Fruit fly (Drosophila melanogaster) whole organism, embryonic: ENCODE data around the gene CG4074.

Experiments used
- Atf3 ChIP-seq: fragments of 200-800 bp; sonication (Bioruptor generic); optimal IDR thresholded peaks from 3 replicates; lab custom pipeline; 2016; ENCODE audit warnings: missing biosample characterization, missing genetic modification characterization
- BEAF-32 ChIP-seq: fragments of 200-800 bp; sonication (Bioruptor generic); optimal IDR thresholded peaks from 3 replicates; lab custom pipeline; 2017; ENCODE audit warnings: missing biosample characterization, missing genetic modification characterization, mild to moderate bottlenecking, moderate library complexity, missing genetic modification reagents
- Bdp1 ChIP-seq: fragments of 200-800 bp; sonication (Bioruptor generic); optimal IDR thresholded peaks from 3 replicates; lab custom pipeline; 2016; ENCODE audit warnings: missing biosample characterization, missing genetic modification characterization
- CG10267 ChIP-seq: fragments of 200-800 bp; sonication (Bioruptor generic); optimal IDR thresholded peaks from 2 replicates; lab custom pipeline; 2018; ENCODE audit warnings: missing biosample characterization, mild to moderate bottlenecking, missing genetic modification characterization, moderate library complexity
- CG10979 ChIP-seq: fragments of 200-800 bp; sonication (Bioruptor generic); optimal IDR thresholded peaks from 2 replicates; lab custom pipeline; 2018; ENCODE audit warnings: missing biosample characterization, mild to moderate bottlenecking, missing genetic modification characterization, moderate library complexity
- CG11560 ChIP-seq: fragments of 200-800 bp; sonication (Bioruptor generic); IDR thresholded peaks from 3 replicates; pipeline ENCODE4 v1.3.6; 2022; ENCODE audit warnings: missing biosample characterization, missing genetic modification characterization
- CG12071 ChIP-seq: fragments of 200-800 bp; sonication (Bioruptor generic); optimal IDR thresholded peaks from 3 replicates; lab custom pipeline; 2018; ENCODE audit warnings: missing biosample characterization, mild to moderate bottlenecking, missing genetic modification characterization
- CG13775 ChIP-seq: fragments of 200-800 bp; sonication (Bioruptor generic); optimal IDR thresholded peaks from 3 replicates; lab custom pipeline; 2017; ENCODE audit warnings: missing biosample characterization, mild to moderate bottlenecking, missing genetic modification characterization
- CG15601 ChIP-seq: fragments of 200-800 bp; sonication (Bioruptor generic); optimal IDR thresholded peaks from 3 replicates; lab custom pipeline; 2019; ENCODE audit warnings: missing biosample characterization, mild to moderate bottlenecking, missing genetic modification characterization, moderate library complexity
- CG15696 ChIP-seq: fragments of 200-800 bp; sonication (Bioruptor generic); optimal IDR thresholded peaks from 2 replicates; lab custom pipeline; 2019; ENCODE audit warnings: missing biosample characterization, mild to moderate bottlenecking, missing genetic modification characterization, moderate library complexity
- CG1603 ChIP-seq: fragments of 200-800 bp; sonication (Bioruptor generic); optimal IDR thresholded peaks from 2 replicates; lab custom pipeline; 2019; ENCODE audit warnings: missing biosample characterization, mild to moderate bottlenecking, missing genetic modification characterization, moderate library complexity
- CG1647 ChIP-seq: fragments of 200-800 bp; sonication (Bioruptor generic); optimal IDR thresholded peaks from 3 replicates; lab custom pipeline; 2016; ENCODE audit warnings: missing biosample characterization, missing genetic modification characterization
- CG17829 ChIP-seq: fragments of 200-800 bp; optimal IDR thresholded peaks from 2 replicates; lab custom pipeline; 2019; ENCODE audit warnings: missing biosample characterization, mild to moderate bottlenecking, missing genetic modification characterization, moderate library complexity
- CG2129 ChIP-seq: fragments of 200-800 bp; sonication (Bioruptor generic); IDR thresholded peaks from 2 replicates; pipeline ENCODE4 v1.3.6; 2022; ENCODE audit warnings: missing biosample characterization, missing genetic modification characterization; ENCODE audit not compliant: partially characterized antibody
- CG3065 ChIP-seq: fragments of 200-800 bp; sonication (Bioruptor generic); optimal IDR thresholded peaks from 2 replicates; lab custom pipeline; 2016; ENCODE audit warnings: missing biosample characterization, missing genetic modification characterization
- CG34376 ChIP-seq: fragments of 200-800 bp; sonication (Bioruptor generic); optimal IDR thresholded peaks from 2 replicates; lab custom pipeline; 2018; ENCODE audit warnings: missing biosample characterization, mild to moderate bottlenecking, missing genetic modification characterization
- CG3847 ChIP-seq: fragments of 200-800 bp; sonication (Bioruptor generic); IDR thresholded peaks from 2 replicates; pipeline ENCODE4 v1.3.6; 2022; ENCODE audit warnings: missing biosample characterization, missing genetic modification characterization
- CG3995 ChIP-seq: fragments of 200-800 bp; sonication (Bioruptor generic); optimal IDR thresholded peaks from 3 replicates; lab custom pipeline; 2016; ENCODE audit warnings: missing biosample characterization, missing genetic modification characterization
- CG7928 ChIP-seq: fragments of 200-800 bp; sonication (Bioruptor generic); optimal IDR thresholded peaks from 2 replicates; lab custom pipeline; 2017; ENCODE audit warnings: missing biosample characterization, mild to moderate bottlenecking, missing genetic modification characterization
- D19A ChIP-seq: fragments of 200-800 bp; optimal IDR thresholded peaks from 3 replicates; lab custom pipeline; 2019; ENCODE audit warnings: missing biosample characterization, mild to moderate bottlenecking, missing genetic modification characterization, moderate library complexity
- Dbx ChIP-seq: fragments of 200-800 bp; sonication (Bioruptor generic); IDR thresholded peaks from 3 replicates; pipeline ENCODE4 v1.3.6; 2022; ENCODE audit warnings: missing biosample characterization, missing genetic modification characterization
- Elba2 ChIP-seq: fragments of 200-800 bp; sonication (Bioruptor generic); optimal IDR thresholded peaks from 3 replicates; lab custom pipeline; 2016; ENCODE audit warnings: missing biosample characterization, missing genetic modification characterization
- Ets65A ChIP-seq: fragments of 200-800 bp; sonication (Bioruptor generic); peaks from one replicate; lab custom pipeline; 2016; ENCODE audit warnings: missing biosample characterization, missing genetic modification characterization
- HHEX ChIP-seq: fragments of 200-800 bp; sonication (Bioruptor generic); optimal IDR thresholded peaks from 3 replicates; lab custom pipeline; 2017; ENCODE audit warnings: missing biosample characterization, mild to moderate bottlenecking, missing genetic modification characterization, missing genetic modification reagents
- HmgD ChIP-seq: fragments of 200-800 bp; sonication (Bioruptor generic); optimal IDR thresholded peaks from 3 replicates; lab custom pipeline; 2016; ENCODE audit warnings: missing biosample characterization, missing genetic modification characterization
- Mes4 ChIP-seq: fragments of 200-800 bp; sonication (Bioruptor generic); optimal IDR thresholded peaks from 2 replicates; lab custom pipeline; 2016; ENCODE audit warnings: missing biosample characterization, missing genetic modification characterization
- Nf-YA ChIP-seq: fragments of 200-800 bp; sonication (Bioruptor generic); IDR thresholded peaks from 2 replicates; pipeline ENCODE4 v1.3.6; 2022; ENCODE audit warnings: missing biosample characterization, missing genetic modification characterization
- Oli ChIP-seq: fragments of 200-800 bp; sonication (Bioruptor generic); optimal IDR thresholded peaks from 2 replicates; lab custom pipeline; 2018; ENCODE audit warnings: missing biosample characterization, mild to moderate bottlenecking, missing genetic modification characterization, moderate library complexity
- Ravus ChIP-seq: fragments of 200-800 bp; sonication (Bioruptor generic); IDR thresholded peaks from 2 replicates; pipeline ENCODE4 v1.3.6; 2022; ENCODE audit warnings: missing biosample characterization, missing genetic modification characterization
- Rfx ChIP-seq: fragments of 200-800 bp; sonication (Bioruptor generic); IDR thresholded peaks from 2 replicates; pipeline ENCODE4 v1.3.6; 2022; ENCODE audit warnings: missing biosample characterization, missing genetic modification characterization
- Scr ChIP-seq: fragments of 200-800 bp; sonication (Bioruptor generic); IDR thresholded peaks from 2 replicates; pipeline ENCODE4 v1.3.6; 2022; ENCODE audit warnings: missing biosample characterization, missing genetic modification characterization; ENCODE audit not compliant: partially characterized antibody
- ac ChIP-seq: fragments of 200-800 bp; sonication (Bioruptor generic); optimal IDR thresholded peaks from 3 replicates; lab custom pipeline; 2017; ENCODE audit warnings: missing biosample characterization, mild to moderate bottlenecking, missing genetic modification characterization
- bcd ChIP-seq: fragments of 200-800 bp; sonication (Bioruptor generic); optimal IDR thresholded peaks from 2 replicates; lab custom pipeline; 2017; ENCODE audit warnings: missing biosample characterization, mild to moderate bottlenecking, missing genetic modification characterization
- bigmax ChIP-seq: fragments of 200-800 bp; sonication (Bioruptor generic); optimal IDR thresholded peaks from 2 replicates; lab custom pipeline; 2018; ENCODE audit warnings: missing biosample characterization, mild to moderate bottlenecking, missing genetic modification characterization
- br ChIP-seq: fragments of >200 bp; optimal IDR thresholded peaks from 2 replicates; lab custom pipeline; 2017
- chif ChIP-seq, 2 experiments: fragments of 200-800 bp; sonication (Bioruptor generic); optimal IDR thresholded peaks; 3 replicates each; lab custom pipeline; 2016; ENCODE audit warnings: missing biosample characterization in 2 of 2, missing genetic modification characterization in 2 of 2
- dmrt11E ChIP-seq: fragments of 200-800 bp; sonication (Bioruptor generic); optimal IDR thresholded peaks from 3 replicates; lab custom pipeline; 2018; ENCODE audit warnings: missing biosample characterization, mild to moderate bottlenecking, missing genetic modification characterization, moderate library complexity
- dysf ChIP-seq: fragments of 200-800 bp; sonication (Bioruptor generic); IDR thresholded peaks from 3 replicates; pipeline ENCODE4 v1.3.6; 2022; ENCODE audit warnings: missing biosample characterization, missing genetic modification characterization
- fu2 ChIP-seq: fragments of 200-800 bp; sonication (Bioruptor generic); optimal IDR thresholded peaks from 2 replicates; lab custom pipeline; 2016; ENCODE audit warnings: missing biosample characterization, missing genetic modification characterization
- gsb ChIP-seq: fragments of 200-800 bp; sonication (Bioruptor generic); IDR thresholded peaks from 2 replicates; pipeline ENCODE4 v1.3.6; 2022; ENCODE audit warnings: missing biosample characterization, missing genetic modification characterization
- lab ChIP-seq: fragments of 200-800 bp; sonication (Bioruptor generic); optimal IDR thresholded peaks from 3 replicates; lab custom pipeline; 2017; ENCODE audit warnings: missing biosample characterization, missing genetic modification characterization, mild to moderate bottlenecking, moderate library complexity, missing genetic modification reagents
- nmo ChIP-seq: fragments of 200-800 bp; sonication (Bioruptor generic); optimal IDR thresholded peaks from 2 replicates; lab custom pipeline; 2018; ENCODE audit warnings: missing biosample characterization, mild to moderate bottlenecking, missing genetic modification characterization, moderate library complexity
- odd ChIP-seq: fragments of 200-800 bp; sonication (Bioruptor generic); optimal IDR thresholded peaks from 2 replicates; lab custom pipeline; 2017; ENCODE audit warnings: missing biosample characterization, mild to moderate bottlenecking, missing genetic modification characterization
- pb ChIP-seq: fragments of 200-800 bp; sonication (Bioruptor generic); optimal IDR thresholded peaks from 3 replicates; lab custom pipeline; 2016; ENCODE audit warnings: missing biosample characterization, missing genetic modification characterization
- ro ChIP-seq: fragments of 200-800 bp; sonication (Bioruptor generic); IDR thresholded peaks from 2 replicates; pipeline ENCODE4 v1.3.6; 2022; ENCODE audit warnings: missing biosample characterization, missing genetic modification characterization
- sqz ChIP-seq: fragments of 200-800 bp; sonication (Bioruptor generic); optimal IDR thresholded peaks from 3 replicates; lab custom pipeline; 2018; ENCODE audit warnings: missing biosample characterization, mild to moderate bottlenecking, missing genetic modification characterization
- tio ChIP-seq: fragments of 200-800 bp; sonication (Bioruptor generic); optimal IDR thresholded peaks from 2 replicates; lab custom pipeline; 2017; ENCODE audit warnings: missing biosample characterization, missing genetic modification characterization, inconsistent platforms
- ttk ChIP-seq: fragments of 200-800 bp; sonication (Bioruptor generic); IDR thresholded peaks from 2 replicates; pipeline ENCODE4 v2.1.2; 2022; ENCODE audit warnings: missing biosample characterization, missing genetic modification characterization
- unc-4 ChIP-seq: fragments of 200-800 bp; sonication (Bioruptor generic); IDR thresholded peaks from 2 replicates; pipeline ENCODE4 v1.3.6; 2022; ENCODE audit warnings: missing biosample characterization, missing genetic modification characterization; ENCODE audit not compliant: partially characterized antibody
- wek ChIP-seq: fragments of 200-800 bp; sonication (Bioruptor generic); optimal IDR thresholded peaks from 3 replicates; lab custom pipeline; 2018; ENCODE audit warnings: missing biosample characterization, mild to moderate bottlenecking, missing genetic modification characterization, moderate library complexity
- zen ChIP-seq: fragments of 200-800 bp; sonication (Bioruptor generic); optimal IDR thresholded peaks from 3 replicates; lab custom pipeline; 2018; ENCODE audit warnings: missing biosample characterization, mild to moderate bottlenecking, missing genetic modification characterization, moderate library complexity
- zfh2 ChIP-seq: fragments of 200-800 bp; sonication (Bioruptor generic); optimal IDR thresholded peaks from 2 replicates; lab custom pipeline; 2016; ENCODE audit warnings: missing biosample characterization, missing genetic modification characterization

CG4074 gene

DNA sequence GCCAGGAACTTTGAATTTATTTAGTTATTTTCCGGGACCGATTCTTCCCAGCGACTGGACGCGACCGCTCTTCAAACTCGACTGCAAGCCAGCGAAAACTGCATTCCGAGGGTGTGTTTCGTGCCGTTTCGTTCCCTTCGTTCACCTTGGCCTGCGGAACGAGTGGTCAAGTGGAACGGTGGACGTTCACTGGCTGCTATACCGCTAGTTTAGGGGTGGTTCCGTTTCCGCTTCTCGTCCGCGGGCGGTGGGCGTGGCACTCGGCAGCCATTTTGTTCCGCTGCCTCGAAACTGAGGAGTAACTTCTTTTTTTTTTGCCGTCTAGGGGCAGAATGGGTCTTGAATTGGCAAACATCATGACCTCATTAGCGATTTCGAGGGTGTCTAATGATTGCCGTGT lies 23.4 kb upstream of the CG4074 start, which contains the start of gene Six4 (continued):
- TF ChIP-seq Atf3 (GFP tag; lab: Kevin White, UChicago) (no peak), fu2 (GFP tag; lab: Kevin White, UChicago) (no peak), ttk (0 out of 2 replicates have a peak, but pooled peaks have one; percentile 50), CG17829 (tag; lab: Kevin White, UChicago) (peak; percentile 41), CG3995 (GFP tag; lab: Kevin White, UChicago) (no peak), CG10979 (peak; percentile 13), sqz (GFP tag; lab: Kevin White, UChicago) (peak; percentile 54), lab (GFP tag; lab: Kevin White, UChicago) (no peak), CG3847 (GFP tag; lab: Robert Waterston, UW) (no peak), odd (no peak), HHEX (GFP tag; lab: Kevin White, UChicago) (no peak), nmo (GFP tag; lab: Kevin White, UChicago) (no peak), CG1603 (tag; lab: Kevin White, UChicago) (peak; percentile 5), wek (GFP tag; lab: Kevin White, UChicago) (peak; percentile 53), CG1647 (GFP tag; lab: Kevin White, UChicago) (no peak), CG10267 (peak; percentile 12), unc-4 (GFP tag; lab: Robert Waterston, UW) (no peak), gsb (GFP tag; lab: Robert Waterston, UW) (no peak), Bdp1 (no peak), tio (GFP tag; lab: Kevin White, UChicago) (no peak), zen (peak; percentile 28), BEAF-32 (no peak), CG12071 (GFP tag; lab: Kevin White, UChicago) (no peak), ac (peak; percentile 34), zfh2 (no peak), Rfx (GFP tag; lab: Robert Waterston, UW) (no peak), Mes4 (GFP tag; lab: Kevin White, UChicago) (no peak), dmrt11E (tag; lab: Kevin White, UChicago) (peak; percentile 20), pb (GFP tag; lab: Kevin White, UChicago) (no peak), br (lab: Kevin White, UChicago) (no peak), D19A (tag; lab: Kevin White, UChicago) (no peak), HmgD (GFP tag; lab: Kevin White, UChicago) (no peak), CG15696 (tag; lab: Kevin White, UChicago) (peak; percentile 28), dysf (no peak), Ravus (GFP tag; lab: Robert Waterston, UW) (no peak), Nf-YA (GFP tag; lab: Robert Waterston, UW) (0 out of 2 replicates have a peak, but pooled peaks have one; percentile 44), Oli (tag; lab: Kevin White, UChicago) (no peak), CG11560 (tag; lab: Robert Waterston, UW) (no peak), CG15601 (tag; lab: Kevin White, UChicago) (no peak), CG13775 (no peak), CG2129 (GFP tag; lab: Robert Waterston, UW) (no peak), Elba2 (GFP tag; lab: Kevin White, UChicago) (no peak), ro (no peak), Dbx (GFP tag; lab: Robert Waterston, UW) (no peak), CG7928 (GFP tag; lab: Kevin White, UChicago) (no peak), CG3065 (GFP tag; lab: Kevin White, UChicago) (peak; percentile 97), bcd (no peak), bigmax (GFP tag; lab: Kevin White, UChicago) (no peak), chif (GFP tag; optimal IDR thresholded peaks at IDR 0.05; lab: Kevin White, UChicago) (no peak), Ets65A (peak; percentile 41), Scr (GFP tag; lab: Robert Waterston, UW) (no peak), CG34376 (GFP tag; lab: Kevin White, UChicago) (no peak)
